Fruit fly (Drosophila melanogaster) whole organism, embryonic: ENCODE data around the gene Lcp65Ac.

Source experiments
- Adf1 ChIP-seq: fragments of 200-800 bp; sonication (Bioruptor generic); IDR thresholded peaks from 2 replicates; pipeline ENCODE4 v1.3.6; 2022; ENCODE audit warnings: missing biosample characterization, missing genetic modification characterization
- B-H1 ChIP-seq: fragments of 200-800 bp; sonication (Bioruptor generic); IDR thresholded peaks from 3 replicates; pipeline ENCODE4 v1.3.6; 2022; ENCODE audit warnings: missing biosample characterization, missing genetic modification characterization
- B-H2 ChIP-seq: fragments of 200-800 bp; sonication (Bioruptor generic); optimal IDR thresholded peaks from 2 replicates; lab custom pipeline; 2018; ENCODE audit warnings: missing biosample characterization, mild to moderate bottlenecking, missing genetic modification characterization
- CG1024 ChIP-seq: fragments of 200-800 bp; sonication (Bioruptor generic); IDR thresholded peaks from 2 replicates; pipeline ENCODE4 v1.3.6; 2022; ENCODE audit warnings: missing biosample characterization, missing genetic modification characterization
- CG12155 ChIP-seq: fragments of 200-800 bp; sonication (Bioruptor generic); optimal IDR thresholded peaks from 3 replicates; lab custom pipeline; 2016; ENCODE audit warnings: missing biosample characterization, missing genetic modification characterization
- CG12299 ChIP-seq: fragments of 200-800 bp; sonication (Bioruptor generic); optimal IDR thresholded peaks from 2 replicates; lab custom pipeline; 2018; ENCODE audit warnings: missing biosample characterization, mild to moderate bottlenecking, missing genetic modification characterization
- CG13894 ChIP-seq: fragments of 200-800 bp; sonication (Bioruptor generic); optimal IDR thresholded peaks from 3 replicates; lab custom pipeline; 2018; ENCODE audit warnings: missing biosample characterization, mild to moderate bottlenecking, missing genetic modification characterization, moderate library complexity
- CG14860 ChIP-seq: fragments of 200-800 bp; sonication (Bioruptor generic); IDR thresholded peaks from 3 replicates; pipeline ENCODE4 v1.3.6; 2022; ENCODE audit warnings: missing biosample characterization, missing genetic modification characterization; ENCODE audit not compliant: partially characterized antibody
- CG15073 ChIP-seq: fragments of 200-800 bp; sonication (Bioruptor generic); optimal IDR thresholded peaks from 2 replicates; lab custom pipeline; 2016; ENCODE audit warnings: missing biosample characterization, missing genetic modification characterization
- CG2889 ChIP-seq: fragments of 200-800 bp; sonication (Bioruptor generic); IDR thresholded peaks from 3 replicates; pipeline ENCODE4 v1.3.6; 2022; ENCODE audit warnings: missing biosample characterization, missing genetic modification characterization
- CG30020 ChIP-seq: fragments of 200-800 bp; optimal IDR thresholded peaks from 2 replicates; lab custom pipeline; 2019; ENCODE audit warnings: missing biosample characterization, mild to moderate bottlenecking, missing genetic modification characterization, moderate library complexity
- CG30431 ChIP-seq: fragments of 200-800 bp; sonication (Bioruptor generic); optimal IDR thresholded peaks from 2 replicates; lab custom pipeline; 2017; ENCODE audit warnings: missing biosample characterization, missing genetic modification characterization
- CG6683 ChIP-seq: fragments of 200-800 bp; sonication (Bioruptor generic); optimal IDR thresholded peaks from 2 replicates; lab custom pipeline; 2017; ENCODE audit warnings: missing biosample characterization, mild to moderate bottlenecking, missing genetic modification characterization, missing genetic modification reagents
- CG6689 ChIP-seq: fragments of 200-800 bp; sonication (Bioruptor generic); IDR thresholded peaks from 2 replicates; pipeline ENCODE4 v1.3.6; 2022; ENCODE audit warnings: missing biosample characterization, missing genetic modification characterization
- CG6791 ChIP-seq: fragments of 200-800 bp; sonication (Bioruptor generic); IDR thresholded peaks from 3 replicates; pipeline ENCODE4 v1.3.6; 2022; ENCODE audit warnings: missing biosample characterization, missing genetic modification characterization; ENCODE audit not compliant: partially characterized antibody
- CG7839 ChIP-seq: fragments of 200-800 bp; sonication (Bioruptor generic); optimal IDR thresholded peaks from 3 replicates; lab custom pipeline; 2018; ENCODE audit warnings: missing biosample characterization, mild to moderate bottlenecking, missing genetic modification characterization, moderate library complexity
- CG8944 ChIP-seq: fragments of 200-800 bp; sonication (Bioruptor generic); optimal IDR thresholded peaks from 3 replicates; lab custom pipeline; 2016; ENCODE audit warnings: missing biosample characterization, missing genetic modification characterization
- CG9437 ChIP-seq: fragments of 200-800 bp; sonication (Bioruptor generic); optimal IDR thresholded peaks from 2 replicates; lab custom pipeline; 2018; ENCODE audit warnings: missing biosample characterization, mild to moderate bottlenecking, missing genetic modification characterization
- Doc2 ChIP-seq: fragments of 200-800 bp; sonication (Bioruptor generic); IDR thresholded peaks from 2 replicates; pipeline ENCODE4 v1.3.6; 2022; ENCODE audit warnings: missing biosample characterization, missing genetic modification characterization
- Doc3 ChIP-seq: fragments of 200-800 bp; sonication (Bioruptor generic); IDR thresholded peaks from 3 replicates; pipeline ENCODE4 v1.3.6; 2022; ENCODE audit warnings: missing biosample characterization, missing genetic modification characterization; ENCODE audit not compliant: partially characterized antibody
- Drgx ChIP-seq: fragments of 200-800 bp; sonication (Bioruptor generic); IDR thresholded peaks from 2 replicates; pipeline ENCODE4 v1.3.6; 2022; ENCODE audit warnings: missing biosample characterization, missing genetic modification characterization
- HLHmδ ChIP-seq: fragments of 200-800 bp; sonication (Bioruptor generic); optimal IDR thresholded peaks from 2 replicates; lab custom pipeline; 2018; ENCODE audit warnings: missing biosample characterization, mild to moderate bottlenecking, missing genetic modification characterization, moderate library complexity
- Hand ChIP-seq: fragments of 200-800 bp; sonication (Bioruptor generic); optimal IDR thresholded peaks from 2 replicates; lab custom pipeline; 2017; ENCODE audit warnings: mild to moderate bottlenecking, missing biosample characterization, missing genetic modification reagents, missing genetic modification characterization
- Hsf ChIP-seq: fragments of 200-800 bp; sonication (Bioruptor generic); optimal IDR thresholded peaks from 3 replicates; lab custom pipeline; 2016; ENCODE audit warnings: missing biosample characterization, missing genetic modification characterization
- Kr ChIP-seq: fragments of 200-800 bp; sonication (Bioruptor generic); optimal IDR thresholded peaks from 2 replicates; lab custom pipeline; 2017; ENCODE audit warnings: missing biosample characterization, mild to moderate bottlenecking, missing genetic modification characterization
- Lpt ChIP-seq: fragments of >200 bp; optimal IDR thresholded peaks from 2 replicates; lab custom pipeline; 2018; ENCODE audit warnings: missing biosample characterization, missing genetic modification characterization
- NfI ChIP-seq: fragments of 200-800 bp; sonication (Bioruptor generic); optimal IDR thresholded peaks from 3 replicates; lab custom pipeline; 2018; ENCODE audit warnings: missing biosample characterization, mild to moderate bottlenecking, missing genetic modification characterization, moderate library complexity
- Oaz ChIP-seq: fragments of 200-800 bp; sonication (Bioruptor generic); IDR thresholded peaks from 2 replicates; pipeline ENCODE4 v1.3.6; 2022; ENCODE audit warnings: missing biosample characterization, missing genetic modification characterization
- Spps ChIP-seq: fragments of 200-800 bp; sonication (Bioruptor generic); optimal IDR thresholded peaks from 2 replicates; lab custom pipeline; 2018; ENCODE audit warnings: missing biosample characterization, mild to moderate bottlenecking, missing genetic modification characterization
- amos ChIP-seq: fragments of 200-800 bp; sonication (Bioruptor generic); IDR thresholded peaks from 2 replicates; pipeline ENCODE4 v1.3.6; 2022; ENCODE audit warnings: missing biosample characterization, missing genetic modification characterization; ENCODE audit not compliant: partially characterized antibody
- ato ChIP-seq: fragments of 200-800 bp; sonication (Bioruptor generic); IDR thresholded peaks from 2 replicates; pipeline ENCODE4 v1.3.6; 2022; ENCODE audit warnings: missing biosample characterization, missing genetic modification characterization; ENCODE audit not compliant: partially characterized antibody
- cad ChIP-seq: fragments of >200 bp; optimal IDR thresholded peaks from 2 replicates; lab custom pipeline; 2017; ENCODE audit warnings: missing biosample characterization, missing genetic modification characterization
- cas ChIP-seq: fragments of 200-800 bp; sonication (Bioruptor generic); IDR thresholded peaks from 2 replicates; pipeline ENCODE4 v1.3.6; 2022; ENCODE audit warnings: missing biosample characterization, missing genetic modification characterization
- corto ChIP-seq: fragments of 200-800 bp; sonication (Bioruptor generic); optimal IDR thresholded peaks from 2 replicates; lab custom pipeline; 2016; ENCODE audit warnings: missing biosample characterization, mild to moderate bottlenecking, missing genetic modification characterization, moderate library complexity
- dpn ChIP-seq, 2 experiments: fragments of 200-800 bp; sonication (Bioruptor generic); optimal IDR thresholded peaks; 3 replicates each; lab custom pipeline; 2016; ENCODE audit warnings: missing biosample characterization in 2 of 2, missing genetic modification characterization in 2 of 2
- dysf ChIP-seq: fragments of 200-800 bp; sonication (Bioruptor generic); IDR thresholded peaks from 3 replicates; pipeline ENCODE4 v1.3.6; 2022; ENCODE audit warnings: missing biosample characterization, missing genetic modification characterization
- ftz-f1 ChIP-seq: fragments of 200-800 bp; sonication (Bioruptor generic); optimal IDR thresholded peaks from 2 replicates; lab custom pipeline; 2016; ENCODE audit warnings: missing biosample characterization, missing genetic modification characterization
- gfzf ChIP-seq: fragments of 200-800 bp; sonication (Bioruptor generic); optimal IDR thresholded peaks from 2 replicates; lab custom pipeline; 2016; ENCODE audit warnings: missing biosample characterization, mild to moderate bottlenecking, missing genetic modification characterization, moderate library complexity
- hth ChIP-seq: fragments of >200 bp; optimal IDR thresholded peaks from 2 replicates; lab custom pipeline; 2017; ENCODE audit warnings: inconsistent platforms
- kay ChIP-seq: fragments of 200-800 bp; sonication (Bioruptor generic); optimal IDR thresholded peaks from 2 replicates; lab custom pipeline; 2016; ENCODE audit warnings: missing biosample characterization, missing genetic modification characterization
- lov ChIP-seq, 2 experiments: fragments of 200-800 bp in 1 of 2; fragments of >200 bp in 1 of 2; sonication (Bioruptor generic) in 1 of 2; IDR thresholded peaks in 1 of 2; optimal IDR thresholded peaks in 1 of 2; 2 replicates in 1 of 2; 3 replicates in 1 of 2; pipeline versions ENCODE4 v1.3.6 to Lab custom; 2017 to 2022; ENCODE audit warnings: missing biosample characterization in 1 of 2, missing genetic modification characterization in 1 of 2
- maf-S ChIP-seq: fragments of 200-800 bp; sonication (Bioruptor generic); optimal IDR thresholded peaks from 2 replicates; lab custom pipeline; 2016; ENCODE audit warnings: missing biosample characterization, missing genetic modification characterization
- nerfin-1 ChIP-seq: fragments of 200-800 bp; sonication (Bioruptor generic); optimal IDR thresholded peaks from 3 replicates; lab custom pipeline; 2019; ENCODE audit warnings: missing biosample characterization, mild to moderate bottlenecking, missing genetic modification characterization, moderate library complexity
- oc ChIP-seq: fragments of 200-800 bp; sonication (Bioruptor generic); optimal IDR thresholded peaks from 2 replicates; lab custom pipeline; 2018; ENCODE audit warnings: missing biosample characterization, mild to moderate bottlenecking, missing genetic modification characterization, moderate library complexity
- onecut ChIP-seq: fragments of 200-800 bp; sonication (Bioruptor generic); IDR thresholded peaks from 2 replicates; pipeline ENCODE4 v1.3.6; 2022; ENCODE audit warnings: missing biosample characterization, missing genetic modification characterization
- seq ChIP-seq: fragments of 200-800 bp; sonication (Bioruptor generic); IDR thresholded peaks from 2 replicates; pipeline ENCODE4 v1.3.6; 2022; ENCODE audit warnings: missing biosample characterization, missing genetic modification characterization
- so ChIP-seq: fragments of 200-800 bp; sonication (Bioruptor generic); IDR thresholded peaks from 3 replicates; pipeline ENCODE4 v1.3.6; 2022; ENCODE audit warnings: missing biosample characterization, missing genetic modification characterization
- stwl ChIP-seq: fragments of 200-800 bp; sonication (Bioruptor generic); optimal IDR thresholded peaks from 3 replicates; lab custom pipeline; 2018; ENCODE audit warnings: missing biosample characterization, mild to moderate bottlenecking, missing genetic modification characterization, moderate library complexity
- toy ChIP-seq: fragments of 200-800 bp; sonication (Bioruptor generic); IDR thresholded peaks from 2 replicates; pipeline ENCODE4 v1.3.6; 2022; ENCODE audit warnings: missing biosample characterization, missing genetic modification characterization

Gene Lcp65Ac

DNA sequence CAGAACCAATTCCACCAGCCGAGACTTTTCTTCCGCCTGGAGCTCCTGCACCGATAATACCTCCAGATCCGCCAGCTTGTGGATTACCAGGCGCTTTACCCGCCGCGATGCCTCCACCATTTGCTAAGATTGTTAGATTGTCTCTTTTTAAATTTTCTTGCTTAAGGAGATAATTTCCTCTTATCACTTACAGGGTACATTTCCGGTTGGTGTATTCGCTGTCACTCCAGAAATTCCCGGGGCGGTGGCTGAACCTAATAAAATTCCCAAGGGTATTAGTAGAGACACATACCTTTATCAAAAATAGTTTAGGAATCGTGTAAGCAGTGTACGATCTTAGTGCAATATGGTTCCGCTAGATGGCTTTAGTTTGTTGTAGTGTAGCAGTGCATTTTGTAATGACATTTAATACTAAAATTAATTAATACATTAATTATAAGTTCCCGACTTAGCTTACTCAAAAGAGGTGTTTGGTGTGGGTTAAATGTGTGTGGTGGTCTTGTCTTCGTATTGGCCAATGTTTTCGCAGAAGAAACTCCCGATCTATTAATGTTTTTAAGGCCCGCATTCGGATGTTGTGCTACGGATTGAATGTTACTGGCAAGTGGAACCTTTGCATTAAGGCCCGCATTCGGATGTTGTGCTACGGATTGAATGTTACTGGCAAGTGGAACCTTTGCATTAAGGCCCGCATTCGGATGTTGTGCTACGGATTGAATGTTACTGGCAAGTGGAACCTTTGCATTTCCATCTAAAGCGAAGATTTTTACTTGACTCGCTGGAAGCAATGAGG, 19.8 kb upstream of the Lcp65Ac start:
- TF ChIP-seq kay (no peak), hth (no peak), so (GFP tag; lab: Robert Waterston, UW) (peak; percentile 76; the same call in 2 of the 3 replicates), Lpt (no peak), gfzf (GFP tag; lab: Kevin White, UChicago) (peak; percentile 26), CG1024 (GFP tag; lab: Robert Waterston, UW) (peak; percentile 89), dpn (GFP tag; optimal IDR thresholded peaks at IDR 0.05; lab: Kevin White, UChicago) (peak; percentile 38 to 91), Hsf (GFP tag; lab: Kevin White, UChicago) (peak; percentile 53), toy (GFP tag; lab: Robert Waterston, UW) (peak; percentile 69; the same call in 1 of the 2 replicates), CG6683 (peak; percentile 61), CG14860 (GFP tag; lab: Robert Waterston, UW) (no peak), Spps (tag; lab: Kevin White, UChicago) (peak; percentile 49), HLHmδ (peak; percentile 97), Drgx (no peak), ftz-f1 (GFP tag; lab: Kevin White, UChicago) (peak; percentile 12), seq (GFP tag; lab: Robert Waterston, UW) (peak; percentile 79), CG2889 (no peak), CG13894 (tag; lab: Kevin White, UChicago) (no peak), CG12299 (tag; lab: Kevin White, UChicago) (peak; percentile 16), Doc3 (GFP tag; lab: Robert Waterston, UW) (no peak), stwl (tag; lab: Kevin White, UChicago) (peak; percentile 73), B-H1 (GFP tag; lab: Robert Waterston, UW) (peak; percentile 70; the same call in 2 of the 3 replicates), Oaz (peak; percentile 59), onecut (GFP tag; lab: Robert Waterston, UW) (peak; percentile 86), amos (no peak), CG6791 (GFP tag; lab: Robert Waterston, UW) (no peak), cas (no peak), maf-S (GFP tag; lab: Kevin White, UChicago) (peak; percentile 50), B-H2 (GFP tag; lab: Kevin White, UChicago) (peak; percentile 71), cad (GFP tag; lab: Kevin White, UChicago) (no peak), CG30431 (GFP tag; lab: Kevin White, UChicago) (peak; percentile 56), CG6689 (GFP tag; lab: Robert Waterston, UW) (peak; percentile 66), NfI (GFP tag; lab: Kevin White, UChicago) (peak; percentile 90), Hand (GFP tag; lab: Kevin White, UChicago) (no peak), CG8944 (GFP tag; lab: Kevin White, UChicago) (no peak), lov (optimal IDR thresholded peaks at IDR 0.05; lab: Kevin White, UChicago) (no peak), lov (GFP tag; IDR thresholded peaks at IDR 0.05; lab: Robert Waterston, UW) (peak; percentile 97), Kr (no peak), corto (GFP tag; lab: Kevin White, UChicago) (no peak), oc (peak; percentile 12), Doc2 (GFP tag; lab: Robert Waterston, UW) (no peak), dysf (GFP tag; lab: Robert Waterston, UW) (peak; percentile 79; the same call in 2 of the 3 replicates), CG30020 (tag; lab: Kevin White, UChicago) (peak; percentile 97), ato (GFP tag; lab: Robert Waterston, UW) (no peak), CG9437 (peak; percentile 34), nerfin-1 (peak; percentile 72), Adf1 (GFP tag; lab: Robert Waterston, UW) (peak; percentile 30; the same call in 1 of the 2 replicates), CG15073 (GFP tag; lab: Kevin White, UChicago) (no peak), CG7839 (tag; lab: Kevin White, UChicago) (peak; percentile 63), CG12155 (GFP tag; lab: Kevin White, UChicago) (peak; percentile 59)
